Fruit fly (Drosophila melanogaster): ENCODE measurements around the gene yellow-e2.

- TF ChIP-seq CG8478 (optimal IDR thresholded peaks at IDR 0.05) (no peak), CTCF (optimal IDR thresholded peaks at IDR 0.05) (no peak)
Observed at dm6 chr3R:13388160-13388870, 18.5 kb downstream of the yellow-e2 start, which contains the start of gene CG9799.
